Fruit fly (Drosophila melanogaster) whole organism: ENCODE data around the gene CG18094.

ENCODE experiments used
- pan ChIP-seq: fragments of >200 bp; optimal IDR thresholded peaks from 2 replicates; lab custom pipeline; 2017
- usp ChIP-seq: fragments of >200 bp; optimal IDR thresholded peaks from 2 replicates; lab custom pipeline; 2017; ENCODE audit warnings: missing biosample characterization, missing genetic modification characterization, mixed read lengths

dm6 chr2L:19508361-19508918 is 18.4 kb downstream of the CG18094 start, which contains the start of gene cyst:
- TF ChIP-seq pan (lab: Kevin White, UChicago) (no peak), usp (GFP tag; lab: Kevin White, UChicago) (no peak)
